Worm (Caenorhabditis elegans) whole organism, mixed stage, embryonic: ENCODE data around the gene Y67D8B.1.
"Not testable (repeated sequence)": the region's sequence is repeated elsewhere in the genome, so short reads cannot be mapped to it uniquely, and the experiment has no call there.

Source experiments
- M03D4.4 ChIP-seq: sonication (generic microtip); optimal IDR thresholded peaks from 2 replicates; lab custom pipeline; 2017; ENCODE audit warnings: mild to moderate bottlenecking, missing genetic modification characterization, missing compliant biosample characterization
- blmp-1 ChIP-seq: fragments of 150-350 bp; optimal IDR thresholded peaks from 2 replicates; lab custom pipeline; 2014; ENCODE audit warnings: missing biosample characterization, missing genetic modification characterization
- ceh-43 ChIP-seq: fragments of 200-800 bp; sonication (Bioruptor generic); optimal IDR thresholded peaks from 2 replicates; lab custom pipeline; 2018; ENCODE audit warnings: mild to moderate bottlenecking, missing genetic modification characterization, moderate library complexity, missing compliant biosample characterization
- ceh-83 ChIP-seq: fragments of 200-800 bp; sonication (Bioruptor generic); optimal IDR thresholded peaks from 2 replicates; lab custom pipeline; 2018; ENCODE audit warnings: mild to moderate bottlenecking, missing genetic modification characterization, missing compliant biosample characterization
- ces-1 ChIP-seq: fragments of 150-350 bp; optimal IDR thresholded peaks from 2 replicates; lab custom pipeline; 2014; ENCODE audit warnings: missing biosample characterization, missing genetic modification reagents, missing genetic modification characterization
- drap-1 ChIP-seq: fragments of 200-800 bp; sonication (Bioruptor generic); optimal IDR thresholded peaks from 3 replicates; lab custom pipeline; 2018; ENCODE audit warnings: mild to moderate bottlenecking, missing genetic modification characterization, missing compliant biosample characterization
- elt-1 ChIP-seq: sonication (generic microtip); optimal IDR thresholded peaks from 2 replicates; lab custom pipeline; 2017; ENCODE audit warnings: missing genetic modification characterization, mild to moderate bottlenecking, missing compliant biosample characterization, antibody characterized with exemption, moderate library complexity, borderline replicate concordance; ENCODE audit not compliant: insufficient read depth
- elt-3 ChIP-seq: fragments of 150-350 bp; optimal IDR thresholded peaks from 2 replicates; lab custom pipeline; 2014; ENCODE audit warnings: missing biosample characterization, missing genetic modification characterization
- flh-1 ChIP-seq: fragments of 200-800 bp; sonication (Bioruptor generic); optimal IDR thresholded peaks from 2 replicates; lab custom pipeline; 2018; ENCODE audit warnings: mild to moderate bottlenecking, missing genetic modification characterization, moderate library complexity, missing compliant biosample characterization
- ham-2 ChIP-seq: fragments of 200-800 bp; sonication (Bioruptor generic); optimal IDR thresholded peaks from 2 replicates; lab custom pipeline; 2018; ENCODE audit warnings: mild to moderate bottlenecking, missing genetic modification characterization, missing compliant biosample characterization
- hlh-1 ChIP-seq: fragments of 150-350 bp; optimal IDR thresholded peaks from 2 replicates; lab custom pipeline; 2014; ENCODE audit warnings: missing biosample characterization, missing genetic modification reagents, missing genetic modification characterization
- lin-13 ChIP-seq: fragments of 150-350 bp; optimal IDR thresholded peaks from 2 replicates; lab custom pipeline; 2014; ENCODE audit warnings: missing biosample characterization, missing genetic modification characterization
- lin-32 ChIP-seq: fragments of 200-800 bp; sonication (Bioruptor generic); optimal IDR thresholded peaks from 2 replicates; lab custom pipeline; 2018; ENCODE audit warnings: mild to moderate bottlenecking, missing genetic modification characterization, missing compliant biosample characterization
- lsy-2 ChIP-seq: fragments of 150-350 bp; optimal IDR thresholded peaks from 2 replicates; lab custom pipeline; 2014; ENCODE audit warnings: missing biosample characterization, missing genetic modification characterization
- mab-5 ChIP-seq: fragments of 150-350 bp; optimal IDR thresholded peaks from 2 replicates; lab custom pipeline; 2014; ENCODE audit warnings: missing biosample characterization, missing genetic modification characterization
- mep-1 ChIP-seq: fragments of 150-350 bp; optimal IDR thresholded peaks from 2 replicates; lab custom pipeline; 2017; ENCODE audit warnings: missing biosample characterization, missing genetic modification reagents, missing genetic modification characterization, inconsistent platforms
- mls-2 ChIP-seq: sonication (generic microtip); optimal IDR thresholded peaks from 2 replicates; lab custom pipeline; 2016; ENCODE audit warnings: mild to moderate bottlenecking, missing genetic modification characterization, moderate library complexity, missing compliant biosample characterization
- nhr-12 ChIP-seq: fragments of 150-350 bp; optimal IDR thresholded peaks from 2 replicates; lab custom pipeline; 2014; ENCODE audit warnings: missing biosample characterization, missing genetic modification characterization
- nhr-2 ChIP-seq: fragments of 150-350 bp; optimal IDR thresholded peaks from 2 replicates; lab custom pipeline; 2014; ENCODE audit warnings: missing biosample characterization, missing genetic modification characterization
- nhr-237 ChIP-seq: fragments of 150-350 bp; optimal IDR thresholded peaks from 2 replicates; lab custom pipeline; 2014; ENCODE audit warnings: missing biosample characterization, missing genetic modification characterization
- nhr-28 ChIP-seq: fragments of 150-350 bp; optimal IDR thresholded peaks from 2 replicates; lab custom pipeline; 2014; ENCODE audit warnings: missing biosample characterization, missing genetic modification characterization
- pha-4 ChIP-seq: fragments of 150-350 bp; optimal IDR thresholded peaks from 2 replicates; lab custom pipeline; 2018; ENCODE audit warnings: missing biosample characterization, missing genetic modification reagents, missing genetic modification characterization
- sem-2 ChIP-seq: fragments of 200-800 bp; sonication (Bioruptor generic); optimal IDR thresholded peaks from 2 replicates; lab custom pipeline; 2018; ENCODE audit warnings: mild to moderate bottlenecking, missing genetic modification characterization, missing compliant biosample characterization
- snpc-4 ChIP-seq: fragments of 150-350 bp; optimal IDR thresholded peaks from 2 replicates; lab custom pipeline; 2014; ENCODE audit warnings: missing biosample characterization, missing genetic modification characterization
- sptf-1 ChIP-seq: sonication (generic microtip); optimal IDR thresholded peaks from 2 replicates; lab custom pipeline; 2017; ENCODE audit warnings: mild to moderate bottlenecking, missing genetic modification characterization, moderate library complexity, missing compliant biosample characterization
- tbx-8 ChIP-seq: fragments of 200-800 bp; sonication (Bioruptor generic); optimal IDR thresholded peaks from 2 replicates; lab custom pipeline; 2018; ENCODE audit warnings: mild to moderate bottlenecking, missing genetic modification characterization, moderate library complexity, missing compliant biosample characterization
- unc-39 ChIP-seq: fragments of 150-350 bp; optimal IDR thresholded peaks from 2 replicates; lab custom pipeline; 2014; ENCODE audit warnings: missing biosample characterization, missing genetic modification characterization
- unc-62 ChIP-seq: fragments of 150-350 bp; optimal IDR thresholded peaks from 2 replicates; lab custom pipeline; 2014; ENCODE audit warnings: missing biosample characterization, missing genetic modification reagents, missing genetic modification characterization
- zip-8 ChIP-seq: fragments of 150-350 bp; optimal IDR thresholded peaks from 2 replicates; lab custom pipeline; 2014; ENCODE audit warnings: missing biosample characterization, missing genetic modification characterization
- ztf-11 ChIP-seq: fragments of 150-350 bp; optimal IDR thresholded peaks from 2 replicates; lab custom pipeline; 2014; ENCODE audit warnings: missing biosample characterization, missing genetic modification characterization

Y67D8B.1 gene

DNA sequence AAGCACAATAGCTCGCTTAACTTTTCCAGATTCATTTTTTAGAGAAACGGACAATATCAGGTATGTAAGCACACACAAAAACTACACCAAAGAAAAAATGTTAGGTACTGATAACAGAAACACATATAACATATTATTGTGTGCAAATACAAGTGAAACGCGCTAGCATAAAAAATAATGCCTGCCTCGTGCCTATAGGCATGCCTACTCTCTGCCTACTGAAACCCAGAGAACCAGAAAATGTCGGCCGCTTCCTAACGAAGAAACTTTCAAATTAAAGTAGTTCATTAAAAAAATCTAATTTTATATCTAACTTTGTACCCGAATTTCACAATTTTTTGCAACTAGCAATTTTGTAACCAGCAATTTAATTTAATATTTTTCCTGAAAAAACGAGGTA, at the start of gene Y67D8B.1:
Gene Y67D8B.1, minus strand, starts transcription at position 101 of the 400 bp plus-strand sequence.
- TF ChIP-seq lin-13; flh-1 (GFP tag; lab: Kevin White, UChicago); ham-2 (GFP tag; lab: Kevin White, UChicago): not testable (repeated sequence)
- TF ChIP-seq, all 35 proteins: peak for 0; not testable (repeated sequence) for 35

DNA sequence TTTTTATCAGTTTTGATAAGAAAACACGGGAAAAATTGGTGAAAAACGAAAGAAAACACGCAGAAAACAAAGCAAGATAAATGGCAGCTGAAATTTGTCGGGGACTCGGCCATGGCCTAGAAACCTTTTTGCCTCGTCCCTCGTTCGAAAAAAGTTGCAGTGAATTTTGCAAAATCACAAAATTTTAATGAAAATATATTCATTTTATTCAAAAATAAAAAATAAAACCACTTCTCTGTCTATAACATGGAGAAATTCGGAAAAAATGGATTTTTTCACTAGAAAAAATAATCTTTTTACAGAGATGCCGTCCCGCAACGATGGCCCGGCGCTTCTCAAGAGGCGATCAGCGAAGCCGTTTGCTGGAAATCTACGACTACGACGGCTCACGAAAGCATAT, 49.7 kb upstream of the Y67D8B.1 start, which contains the start of gene Y67D8A.2:
Gene Y67D8A.2, plus strand, starts transcription at position 301 of the 400 bp plus-strand sequence.
- TF ChIP-seq ztf-11 (no peak), nhr-12 (no peak)

DNA sequence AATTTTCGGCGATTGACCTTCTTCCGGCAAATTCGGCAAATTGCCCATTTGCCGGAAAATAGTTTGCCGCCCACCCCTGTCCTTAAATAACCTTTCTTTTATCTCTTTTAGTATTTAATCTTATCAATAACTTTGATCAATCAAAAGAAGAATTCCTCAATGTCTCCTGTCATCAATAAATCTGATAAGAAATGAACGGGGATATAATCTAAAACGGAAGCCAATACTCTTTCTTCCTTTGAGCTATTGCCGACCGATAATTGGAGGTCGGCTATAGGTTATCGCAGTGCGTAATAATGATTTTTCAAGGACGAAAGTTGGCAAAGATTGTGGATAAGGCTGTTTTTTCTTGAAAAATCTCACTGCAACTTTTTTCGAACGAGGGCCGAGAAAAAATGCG, 48.7 kb upstream of the Y67D8B.1 start:
- no peak for TF ChIP-seq nhr-2 (tag; lab: Kevin White, UChicago)
- no peak for TF ChIP-seq mls-2 (tag; lab: Kevin White, UChicago)
- TF ChIP-seq lsy-2 (tag; lab: Kevin White, UChicago): no peak
- no peak for TF ChIP-seq zip-8 (tag; lab: Kevin White, UChicago)
- TF ChIP-seq unc-62: peak; percentile 66
- TF ChIP-seq unc-39 (tag; lab: Kevin White, UChicago): no peak
- no peak for TF ChIP-seq mab-5 (tag; lab: Kevin White, UChicago)
- TF ChIP-seq elt-1 (tag; lab: Kevin White, UChicago): peak; percentile 87
- no peak for TF ChIP-seq hlh-1 (tag; lab: Kevin White, UChicago)
- no peak for TF ChIP-seq nhr-28
- TF ChIP-seq sptf-1 (tag; lab: Kevin White, UChicago): no peak
- TF ChIP-seq ham-2 (GFP tag; lab: Kevin White, UChicago): peak; percentile 72
- no peak for TF ChIP-seq ceh-83 (GFP tag; lab: Kevin White, UChicago)
- TF ChIP-seq ceh-43 (GFP tag; lab: Kevin White, UChicago): no peak
- no peak for TF ChIP-seq lin-32 (GFP tag; lab: Kevin White, UChicago)
- TF ChIP-seq sem-2 (GFP tag; lab: Kevin White, UChicago): no peak
- TF ChIP-seq M03D4.4 (tag; lab: Kevin White, UChicago): no peak
- TF ChIP-seq ces-1 (GFP tag; lab: Kevin White, UChicago): no peak
- no peak for TF ChIP-seq elt-3

DNA sequence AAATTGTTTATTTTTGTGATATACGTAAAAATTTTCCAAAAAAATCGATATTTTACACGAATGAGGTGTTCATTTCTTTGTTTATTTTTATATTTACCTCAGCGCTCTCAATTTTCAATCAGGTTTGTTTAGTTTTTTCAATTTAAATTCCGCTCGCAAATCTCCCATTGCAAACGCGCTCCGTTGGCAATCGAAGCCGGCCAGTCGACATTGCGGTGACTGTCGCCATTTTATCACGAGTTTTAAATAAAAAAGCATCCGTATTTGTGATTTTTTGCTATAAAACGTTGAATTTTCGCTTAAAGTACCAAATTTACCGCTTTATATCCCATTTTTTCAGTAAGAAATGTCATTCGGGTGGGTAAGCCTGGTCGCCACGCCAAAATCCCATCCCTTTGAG, 41.0 kb upstream of the Y67D8B.1 start, which contains the start of gene slmp-1:
Gene slmp-1, plus strand, starts transcription at position 335 of the 400 bp plus-strand sequence.
- TF ChIP-seq ces-1 (GFP tag; lab: Kevin White, UChicago) (peak; percentile 4), hlh-1 (tag; lab: Kevin White, UChicago) (peak; percentile 9), ztf-11 (no peak), nhr-237 (tag; lab: Kevin White, UChicago) (peak; percentile 13), tbx-8 (no peak), mep-1 (tag; lab: Kevin White, UChicago) (peak; percentile 28), mab-5 (tag; lab: Kevin White, UChicago) (no peak), lsy-2 (tag; lab: Kevin White, UChicago) (peak; percentile 42)

DNA sequence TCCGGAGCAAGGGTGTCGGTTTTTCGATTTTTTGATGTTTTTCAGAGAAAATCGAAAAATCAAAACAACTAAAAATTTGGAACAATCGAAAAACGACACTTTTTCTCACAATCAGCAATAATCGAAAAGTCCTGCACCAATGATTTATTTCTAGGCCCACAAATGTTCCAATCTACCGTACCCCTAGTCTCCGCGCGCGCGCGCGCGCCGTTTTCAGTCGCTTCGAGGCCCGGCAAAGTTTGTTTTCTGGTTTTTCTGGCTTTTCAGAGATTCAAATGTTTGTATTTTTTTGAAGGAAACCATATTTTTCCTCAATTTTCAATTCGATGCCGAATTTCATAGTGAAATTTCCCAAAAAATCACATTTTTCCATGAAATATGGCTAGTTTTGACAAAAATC, 39.5 kb upstream of the Y67D8B.1 start:
- TF ChIP-seq elt-1 (tag; lab: Kevin White, UChicago): no peak
- TF ChIP-seq nhr-2 (tag; lab: Kevin White, UChicago): no peak
- no peak for TF ChIP-seq snpc-4 (tag; lab: Kevin White, UChicago)
- TF ChIP-seq pha-4: no peak
- TF ChIP-seq hlh-1 (tag; lab: Kevin White, UChicago): no peak
- TF ChIP-seq sem-2 (GFP tag; lab: Kevin White, UChicago): no peak

DNA sequence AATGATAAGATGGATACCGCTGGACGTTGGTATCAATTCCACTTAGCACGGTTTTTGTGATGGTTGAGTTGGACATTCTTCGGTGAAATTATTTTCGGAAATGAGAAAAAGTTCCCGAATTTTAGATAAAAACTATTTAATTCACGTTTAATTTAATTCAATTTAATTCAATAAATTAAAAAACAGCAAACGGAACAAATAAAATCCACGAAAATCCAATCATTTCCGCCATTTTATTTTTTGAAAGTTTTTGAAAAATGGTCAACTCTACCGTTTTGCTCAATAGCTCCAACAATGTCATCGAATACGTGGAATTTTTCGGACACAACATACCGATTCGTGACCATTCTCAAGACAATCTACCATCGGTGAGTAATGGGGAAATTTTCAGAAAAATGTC, 29.7 kb upstream of the Y67D8B.1 start, which contains the start of the genes Y67D8B.3 and Y67D8B.5:
Gene Y67D8B.3, minus strand, starts transcription at position 101 of the 400 bp plus-strand sequence.
Gene Y67D8B.5, plus strand, starts transcription at position 233 of the 400 bp plus-strand sequence.
- no peak for TF ChIP-seq lsy-2 (tag; lab: Kevin White, UChicago)
- TF ChIP-seq ceh-43 (GFP tag; lab: Kevin White, UChicago): no peak
- TF ChIP-seq sptf-1 (tag; lab: Kevin White, UChicago): no peak
- no peak for TF ChIP-seq ces-1 (GFP tag; lab: Kevin White, UChicago)
- TF ChIP-seq ham-2 (GFP tag; lab: Kevin White, UChicago): no peak
- no peak for TF ChIP-seq blmp-1 (tag; lab: Kevin White, UChicago)
- no peak for TF ChIP-seq mls-2 (tag; lab: Kevin White, UChicago)
- TF ChIP-seq elt-1 (tag; lab: Kevin White, UChicago): no peak
- TF ChIP-seq nhr-2 (tag; lab: Kevin White, UChicago): no peak
- no peak for TF ChIP-seq pha-4
- no peak for TF ChIP-seq mab-5 (tag; lab: Kevin White, UChicago)
- no peak for TF ChIP-seq hlh-1 (tag; lab: Kevin White, UChicago)
- TF ChIP-seq drap-1 (GFP tag; lab: Kevin White, UChicago): no peak
- TF ChIP-seq, all 35 proteins: peak for 0
